Worm (Caenorhabditis elegans): ENCODE results near the gene srxa-14.

The srxa-14 gene

DNA sequence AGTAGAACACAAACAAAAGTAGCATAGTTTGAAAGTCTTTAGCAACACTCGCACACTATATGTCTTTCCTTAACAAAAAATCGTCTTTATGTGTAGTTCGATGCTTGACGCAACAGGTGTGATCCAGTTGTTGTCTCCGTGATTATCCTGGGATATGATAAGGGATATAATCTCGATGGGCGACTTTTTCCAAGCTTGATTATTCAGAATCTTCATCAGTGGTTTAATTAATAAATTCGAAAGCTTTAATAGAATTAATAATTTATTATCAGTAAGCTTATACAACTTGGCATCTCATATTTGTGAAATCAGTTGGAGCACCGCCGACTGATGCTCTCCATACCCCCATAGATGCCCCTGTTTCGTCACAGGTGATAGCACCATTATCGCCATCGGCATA lies 20.8 kb upstream of the srxa-14 start, which contains the start of gene F46B3.7:
F46B3.7 (minus strand) TSS at position 101 of the 400 bp plus-strand sequence.
- TF ChIP-seq nhr-47 (tag; optimal IDR thresholded peaks at IDR 0.05) (no peak), dpl-1 (GFP tag; optimal IDR thresholded peaks at IDR 0.05) (no peak), nhr-77 (tag; optimal IDR thresholded peaks at IDR 0.05) (no peak), elt-2 (tag; optimal IDR thresholded peaks at IDR 0.05) (no peak), fos-1 (tag; optimal IDR thresholded peaks at IDR 0.05) (no peak), ztf-11 (tag; optimal IDR thresholded peaks at IDR 0.05) (no peak), fkh-4 (tag; optimal IDR thresholded peaks at IDR 0.05; ENCODE audit: borderline replicate concordance) (no peak), swsn-7 (tag; optimal IDR thresholded peaks at IDR 0.05) (no peak), unc-86 (tag; optimal IDR thresholded peaks at IDR 0.05) (no peak), efl-1 (optimal IDR thresholded peaks at IDR 0.05) (no peak), efl-1 (GFP tag; optimal IDR thresholded peaks at IDR 0.05 in 1 of 2) (no peak), Y116A8C.19 (tag; optimal IDR thresholded peaks at IDR 0.05; ENCODE audit: borderline replicate concordance) (no peak), sptf-1 (tag; optimal IDR thresholded peaks at IDR 0.05) (no peak), nhr-90 (tag; optimal IDR thresholded peaks at IDR 0.05; ENCODE audit: poor library complexity) (no peak), dsc-1 (tag; optimal IDR thresholded peaks at IDR 0.05) (no peak), zip-4 (GFP tag; optimal IDR thresholded peaks at IDR 0.05) (no peak), ztf-4 (tag; optimal IDR thresholded peaks at IDR 0.05) (no peak), mdl-1 (tag; optimal IDR thresholded peaks at IDR 0.05) (no peak), sup-37 (GFP tag; optimal IDR thresholded peaks at IDR 0.05) (no peak), jun-1 (tag; optimal IDR thresholded peaks at IDR 0.05) (no peak)

DNA sequence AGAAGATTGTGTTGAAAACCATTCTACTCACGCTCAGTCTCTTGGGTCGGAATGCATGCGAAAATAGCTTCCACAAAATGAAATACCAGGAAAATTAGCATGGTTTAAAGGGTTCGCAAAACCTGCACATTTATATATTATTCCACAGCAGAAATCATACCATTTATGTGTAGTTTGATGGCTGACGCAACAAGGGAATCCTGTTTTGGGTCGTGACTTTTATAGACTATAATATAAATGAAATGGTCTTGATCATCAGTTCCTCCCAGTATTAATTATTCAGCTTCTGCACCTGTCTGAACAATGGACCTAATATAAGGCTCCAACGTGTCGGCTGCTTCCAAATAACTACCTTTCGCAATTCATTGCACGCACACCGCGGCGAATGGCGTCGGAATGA lies 16.3 kb upstream of the srxa-14 start, which contains the start of gene F46B3.8:
F46B3.8 (minus strand) TSS at position 101 of the 400 bp plus-strand sequence.
- TF ChIP-seq hlh-17 (GFP tag; optimal IDR thresholded peaks at IDR 0.05; ENCODE audit: borderline replicate concordance): no peak
- TF ChIP-seq nhr-237 (tag; optimal IDR thresholded peaks at IDR 0.05): no peak
- TF ChIP-seq unc-86 (tag; optimal IDR thresholded peaks at IDR 0.05): no peak
- no peak for TF ChIP-seq ets-5 (GFP tag; IDR thresholded peaks at IDR 0.05)
- TF ChIP-seq sptf-1 (tag; optimal IDR thresholded peaks at IDR 0.05): no peak
- no peak for TF ChIP-seq nhr-76 (tag; optimal IDR thresholded peaks at IDR 0.05)

DNA sequence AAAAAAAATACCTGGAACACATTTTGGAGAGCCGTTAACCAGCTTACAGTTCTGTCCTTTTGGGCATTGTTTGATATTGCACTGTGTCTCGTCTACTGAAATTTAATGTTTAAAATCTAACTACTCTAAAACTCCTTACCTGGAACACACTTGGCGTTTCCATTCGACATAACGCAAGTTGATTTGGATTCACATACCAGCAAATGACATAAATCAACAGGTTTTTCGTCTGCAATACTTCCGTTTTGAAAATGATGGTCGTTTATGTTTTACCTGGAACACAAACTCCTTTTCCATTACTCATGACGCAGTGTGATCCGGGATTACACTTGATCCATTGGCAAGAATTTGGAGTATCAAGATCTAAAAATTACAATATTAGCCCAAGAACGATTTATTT lies 14.1 kb upstream of the srxa-14 start:
- TF ChIP-seq sox-4 (tag; optimal IDR thresholded peaks at IDR 0.05) (no peak), lsy-2 (tag; optimal IDR thresholded peaks at IDR 0.05) (no peak), skn-1 (tag; optimal IDR thresholded peaks at IDR 0.05) (no peak), pag-3 (tag; optimal IDR thresholded peaks at IDR 0.05; ENCODE audit: borderline replicate concordance, insufficient read depth) (no peak), irx-1 (tag; optimal IDR thresholded peaks at IDR 0.05) (no peak), nhr-11 (tag; optimal IDR thresholded peaks at IDR 0.05) (no peak), nhr-76 (tag; optimal IDR thresholded peaks at IDR 0.05) (no peak), lin-14 (GFP tag; optimal IDR thresholded peaks at IDR 0.05) (no peak), egl-13 (tag; optimal IDR thresholded peaks at IDR 0.05) (no peak), Y116A8C.19 (tag; optimal IDR thresholded peaks at IDR 0.05; ENCODE audit: borderline replicate concordance) (no peak), ama-1 (optimal IDR thresholded peaks at IDR 0.05) (no peak), elt-3 (tag; optimal IDR thresholded peaks at IDR 0.05) (no peak), tbx-2 (tag; optimal IDR thresholded peaks at IDR 0.05) (no peak), nhr-85 (tag) (no peak), hlh-4 (tag; optimal IDR thresholded peaks at IDR 0.05) (no peak), F16B12.6 (tag; optimal IDR thresholded peaks at IDR 0.05) (no peak), snpc-4 (tag; optimal IDR thresholded peaks at IDR 0.05) (no peak), nhr-19 (GFP tag; conservative IDR thresholded peaks at IDR 0.05) (no peak), elt-2 (tag; optimal IDR thresholded peaks at IDR 0.05) (no peak), tlp-1 (tag; optimal IDR thresholded peaks at IDR 0.05) (no peak)

Measured in whole organism, L1 larva.